Fruit fly (Drosophila melanogaster) whole organism, embryonic: ENCODE results near the gene CG12075.
A peak's percentile ranks its signal among the peaks of the same experiment; 100 is the strongest.

Experiments used
- B-H1 ChIP-seq: fragments of 200-800 bp; sonication (Bioruptor generic); IDR thresholded peaks from 3 replicates; pipeline ENCODE4 v1.3.6; 2022; ENCODE audit warnings: missing biosample characterization, missing genetic modification characterization
- CG10431 ChIP-seq: fragments of 200-800 bp; sonication (Bioruptor generic); optimal IDR thresholded peaks from 3 replicates; lab custom pipeline; 2018; ENCODE audit warnings: missing biosample characterization, mild to moderate bottlenecking, missing genetic modification characterization
- CG12942 ChIP-seq: fragments of 200-800 bp; sonication (Bioruptor generic); optimal IDR thresholded peaks from 3 replicates; lab custom pipeline; 2016; ENCODE audit warnings: missing biosample characterization, missing genetic modification characterization
- CG4328 ChIP-seq: fragments of 200-800 bp; sonication (Bioruptor generic); optimal IDR thresholded peaks from 3 replicates; lab custom pipeline; 2017; ENCODE audit warnings: missing biosample characterization, missing genetic modification reagents, missing genetic modification characterization
- CG6254 ChIP-seq: fragments of 200-800 bp; sonication (Bioruptor generic); optimal IDR thresholded peaks from 3 replicates; lab custom pipeline; 2017; ENCODE audit warnings: mild to moderate bottlenecking, missing biosample characterization, missing genetic modification reagents, missing genetic modification characterization
- Hr51 ChIP-seq, 2 experiments: fragments of 200-800 bp; sonication (Bioruptor generic); optimal IDR thresholded peaks; 2 replicates in 1 of 2; 3 replicates in 1 of 2; lab custom pipeline; 2016 to 2018; ENCODE audit warnings: missing biosample characterization in 2 of 2, missing genetic modification characterization in 2 of 2, mild to moderate bottlenecking in 1 of 2, moderate library complexity in 1 of 2

DNA sequence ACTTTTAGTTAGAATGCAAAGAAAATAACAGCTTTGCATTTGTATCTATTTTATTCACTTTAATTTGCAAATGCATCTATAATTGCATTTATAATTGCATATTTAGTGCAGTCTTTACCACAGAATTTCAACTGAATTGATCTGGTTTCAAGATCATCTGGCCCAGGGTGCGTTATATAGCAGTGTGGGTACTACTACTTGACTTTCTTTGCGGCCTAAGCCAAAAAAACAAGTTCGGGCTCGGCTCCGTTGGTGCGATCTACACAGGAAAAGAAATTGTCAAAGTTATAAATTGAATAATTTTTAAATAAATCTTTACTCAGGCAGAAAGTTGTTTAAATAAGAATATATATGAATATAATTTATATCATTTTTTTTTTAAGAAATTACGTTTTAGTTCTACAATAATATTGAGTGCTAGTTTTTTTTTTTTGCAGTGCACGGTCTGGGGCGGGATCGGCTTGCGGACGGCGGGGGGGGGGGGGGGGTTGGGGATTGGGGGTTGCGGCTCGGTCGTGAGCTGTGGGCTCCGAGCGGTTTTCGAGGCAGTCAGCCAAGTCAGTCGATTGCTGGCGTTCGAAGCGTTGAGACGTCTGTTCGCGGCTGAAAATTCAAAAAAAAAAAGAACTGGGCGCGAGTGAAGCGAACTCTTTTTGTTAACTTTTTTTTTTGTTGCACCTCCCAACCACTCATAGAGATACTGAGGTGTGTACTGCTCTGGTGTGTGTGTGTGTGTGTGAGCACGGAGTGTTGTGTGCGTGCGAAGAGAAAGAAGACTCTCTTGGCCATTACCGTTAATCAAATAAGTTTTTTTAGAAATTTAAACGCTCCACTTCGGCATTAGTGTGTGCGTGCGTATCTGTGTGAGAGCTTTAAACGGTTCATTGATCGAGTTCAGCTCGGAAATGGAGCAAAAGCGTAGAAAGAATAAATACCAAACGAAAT, 25.7 kb downstream of the CG12075 start:
- TF ChIP-seq CG10431 (GFP tag; lab: Kevin White, UChicago) (peak; percentile 63), Hr51 (GFP tag; optimal IDR thresholded peaks at IDR 0.05; lab: Kevin White, UChicago) (peak in 1 of 2 experiments; percentile 83), CG12942 (GFP tag; lab: Kevin White, UChicago) (peak; percentile 16), CG4328 (GFP tag; lab: Kevin White, UChicago) (peak; percentile 79), CG6254 (peak; percentile 66), B-H1 (GFP tag; lab: Robert Waterston, UW) (peak; percentile 65)
